Worm (Caenorhabditis elegans): ENCODE results near the gene srd-19.

srd-19 gene

ce11 chrV:13411992-13412298 lies 16.6 kb downstream of the srd-19 start:
- TF ChIP-seq tbx-8 (GFP tag; optimal IDR thresholded peaks at IDR 0.05) (no peak), blmp-1 (tag; optimal IDR thresholded peaks at IDR 0.05) (no peak), zip-8 (tag; optimal IDR thresholded peaks at IDR 0.05) (no peak), drap-1 (GFP tag; optimal IDR thresholded peaks at IDR 0.05) (no peak), nhr-237 (tag; optimal IDR thresholded peaks at IDR 0.05) (no peak), ztf-11 (tag; optimal IDR thresholded peaks at IDR 0.05) (no peak)

ce11 chrV:13411225-13411991 lies 17.2 kb downstream of the srd-19 start:
- TF ChIP-seq snpc-4 (tag; optimal IDR thresholded peaks at IDR 0.05) = no peak
- TF ChIP-seq lin-13 (tag; optimal IDR thresholded peaks at IDR 0.05) = no peak
- no peak for TF ChIP-seq sem-2 (GFP tag; optimal IDR thresholded peaks at IDR 0.05)
- TF ChIP-seq unc-62 (GFP tag; optimal IDR thresholded peaks at IDR 0.05) = no peak
- no peak for TF ChIP-seq tbx-8 (GFP tag; optimal IDR thresholded peaks at IDR 0.05)
- no peak for TF ChIP-seq nhr-28 (tag; optimal IDR thresholded peaks at IDR 0.05)
- no peak for TF ChIP-seq drap-1 (GFP tag; optimal IDR thresholded peaks at IDR 0.05)
- no peak for TF ChIP-seq unc-39 (tag; optimal IDR thresholded peaks at IDR 0.05)
- no peak for TF ChIP-seq blmp-1 (tag; optimal IDR thresholded peaks at IDR 0.05)

- no peak for TF ChIP-seq nhr-28 (tag; optimal IDR thresholded peaks at IDR 0.05)
- no peak for TF ChIP-seq lin-32 (GFP tag; optimal IDR thresholded peaks at IDR 0.05)
- TF ChIP-seq unc-120 (tag; optimal IDR thresholded peaks at IDR 0.05; ENCODE audit: poor library complexity, severe bottlenecking) = no peak
- TF ChIP-seq ceh-43 (GFP tag; optimal IDR thresholded peaks at IDR 0.05) = no peak
- no peak for TF ChIP-seq nhr-76 (tag; optimal IDR thresholded peaks at IDR 0.05)
- TF ChIP-seq drap-1 (GFP tag; optimal IDR thresholded peaks at IDR 0.05) = no peak
- no peak for TF ChIP-seq ztf-11 (tag; optimal IDR thresholded peaks at IDR 0.05)
- TF ChIP-seq mep-1 (tag; optimal IDR thresholded peaks at IDR 0.05) = no peak
- no peak for TF ChIP-seq nhr-2 (tag; optimal IDR thresholded peaks at IDR 0.05)
- no peak for TF ChIP-seq lin-13 (tag; optimal IDR thresholded peaks at IDR 0.05)
- no peak for TF ChIP-seq flh-1 (GFP tag; optimal IDR thresholded peaks at IDR 0.05)
- TF ChIP-seq nhr-12 (tag; optimal IDR thresholded peaks at IDR 0.05) = no peak
- no peak for TF ChIP-seq blmp-1 (tag; optimal IDR thresholded peaks at IDR 0.05)
- no peak for TF ChIP-seq unc-62 (GFP tag; optimal IDR thresholded peaks at IDR 0.05)
- TF ChIP-seq unc-39 (tag; optimal IDR thresholded peaks at IDR 0.05) = no peak
- no peak for TF ChIP-seq elt-1 (tag; optimal IDR thresholded peaks at IDR 0.05; ENCODE audit: borderline replicate concordance, insufficient read depth)
- no peak for TF ChIP-seq ceh-83 (GFP tag; optimal IDR thresholded peaks at IDR 0.05)
- TF ChIP-seq sem-2 (GFP tag; optimal IDR thresholded peaks at IDR 0.05) = no peak
Measured at ce11 chrV:13410688-13411087, 17.9 kb downstream of the srd-19 start, which contains the start of gene F53F1.4. F53F1.4 (plus strand) TSS chrV:13411077.

- TF ChIP-seq hlh-1 (tag; optimal IDR thresholded peaks at IDR 0.05) = no peak
- TF ChIP-seq ces-1 (GFP tag; optimal IDR thresholded peaks at IDR 0.05) = peak; percentile 68
Measured at ce11 chrV:13409089-13409488, 19.5 kb downstream of the srd-19 start.

DNA sequence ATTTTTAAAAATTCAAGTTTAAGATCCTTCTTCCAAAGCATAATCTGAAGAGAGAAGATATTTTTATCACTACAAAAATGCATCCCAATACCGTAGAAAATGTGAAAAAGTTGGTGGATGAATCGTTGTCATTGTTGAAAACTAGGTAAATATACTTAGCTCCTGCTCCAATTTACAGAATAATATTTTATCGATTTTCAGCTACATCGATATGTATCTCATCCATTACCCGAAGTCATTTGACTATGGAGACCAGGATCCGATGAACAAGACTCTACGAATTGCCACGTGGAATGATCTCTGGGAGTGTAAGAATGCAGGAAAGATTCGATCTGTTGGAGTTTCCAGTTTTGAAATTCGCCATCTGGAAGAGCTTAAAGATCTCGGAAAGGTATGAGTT lies 20.1 kb downstream of the srd-19 start:
- TF ChIP-seq hlh-1 (tag; optimal IDR thresholded peaks at IDR 0.05) (no peak), cnd-1 (tag; optimal IDR thresholded peaks at IDR 0.05) (no peak), lin-13 (tag; optimal IDR thresholded peaks at IDR 0.05) (no peak), tbx-8 (GFP tag; optimal IDR thresholded peaks at IDR 0.05) (no peak), mep-1 (tag; optimal IDR thresholded peaks at IDR 0.05) (no peak), mls-2 (tag; optimal IDR thresholded peaks at IDR 0.05) (no peak), lsy-2 (tag; optimal IDR thresholded peaks at IDR 0.05) (no peak), ceh-83 (GFP tag; optimal IDR thresholded peaks at IDR 0.05) (no peak), unc-62 (GFP tag; optimal IDR thresholded peaks at IDR 0.05) (no peak), blmp-1 (tag; optimal IDR thresholded peaks at IDR 0.05) (no peak), ces-1 (GFP tag; optimal IDR thresholded peaks at IDR 0.05) (no peak)

ce11 chrV:13407913-13408312 lies 20.6 kb downstream of the srd-19 start, which contains the start of gene F53F1.3:
F53F1.3 (plus strand) TSS chrV:13408242.
- TF ChIP-seq tbx-8 (GFP tag; optimal IDR thresholded peaks at IDR 0.05) = no peak
- no peak for TF ChIP-seq lin-13 (tag; optimal IDR thresholded peaks at IDR 0.05)
- no peak for TF ChIP-seq elt-1 (tag; optimal IDR thresholded peaks at IDR 0.05; ENCODE audit: borderline replicate concordance, insufficient read depth)
- no peak for TF ChIP-seq mls-2 (tag; optimal IDR thresholded peaks at IDR 0.05)
- no peak for TF ChIP-seq hlh-1 (tag; optimal IDR thresholded peaks at IDR 0.05)
- no peak for TF ChIP-seq unc-62 (GFP tag; optimal IDR thresholded peaks at IDR 0.05)
- TF ChIP-seq lin-32 (GFP tag; optimal IDR thresholded peaks at IDR 0.05) = no peak
- no peak for TF ChIP-seq unc-120 (tag; optimal IDR thresholded peaks at IDR 0.05; ENCODE audit: poor library complexity, severe bottlenecking)
- TF ChIP-seq ztf-11 (tag; optimal IDR thresholded peaks at IDR 0.05) = no peak
- no peak for TF ChIP-seq ham-2 (GFP tag; optimal IDR thresholded peaks at IDR 0.05)
- no peak for TF ChIP-seq sem-2 (GFP tag; optimal IDR thresholded peaks at IDR 0.05)
- TF ChIP-seq flh-1 (GFP tag; optimal IDR thresholded peaks at IDR 0.05) = no peak
